Fruit fly (Drosophila melanogaster): ENCODE measurements around the gene CG31431.

CG31431 gene

dm6 chr3R:21877636-21878035 lies 7.2 kb downstream of the CG31431 start, which contains the start of gene P5CDh2:
Gene P5CDh2 (plus strand): TSS chr3R:21877936.
- TF ChIP-seq Hr78 (GFP tag; optimal IDR thresholded peaks at IDR 0.05) (no peak), GATAd (GFP tag; optimal IDR thresholded peaks at IDR 0.05) (no peak), Vsx2 (GFP tag; optimal IDR thresholded peaks at IDR 0.05; ENCODE audit: partially characterized antibody) (no peak), Dif (GFP tag; optimal IDR thresholded peaks at IDR 0.05; ENCODE audit: partially characterized antibody) (no peak), HLH106 (tag; optimal IDR thresholded peaks at IDR 0.05) (no peak), sage (GFP tag; optimal IDR thresholded peaks at IDR 0.05) (no peak), brk (GFP tag; optimal IDR thresholded peaks at IDR 0.05) (no peak), N (GFP tag; optimal IDR thresholded peaks at IDR 0.05) (no peak), Myc (optimal IDR thresholded peaks at IDR 0.05) (no peak), Abd-B (GFP tag; optimal IDR thresholded peaks at IDR 0.05) (no peak), Mio (GFP tag; optimal IDR thresholded peaks at IDR 0.05) (no peak), br (GFP tag; optimal IDR thresholded peaks at IDR 0.05) (no peak), CrebA (GFP tag; optimal IDR thresholded peaks at IDR 0.05; ENCODE audit: borderline replicate concordance) (no peak), usp (GFP tag; optimal IDR thresholded peaks at IDR 0.05) (no peak), dsf (GFP tag; optimal IDR thresholded peaks at IDR 0.05; ENCODE audit: borderline replicate concordance) (no peak), dmrt93B (GFP tag; optimal IDR thresholded peaks at IDR 0.05) (no peak), Sp1 (GFP tag; optimal IDR thresholded peaks at IDR 0.05) (no peak)

- TF ChIP-seq pan (optimal IDR thresholded peaks at IDR 0.05) (no peak), jim (GFP tag; optimal IDR thresholded peaks at IDR 0.05) (no peak), lola (GFP tag; optimal IDR thresholded peaks at IDR 0.05) (no peak), CG32264 (GFP tag; optimal IDR thresholded peaks at IDR 0.05) (no peak), Vsx2 (GFP tag; optimal IDR thresholded peaks at IDR 0.05; ENCODE audit: partially characterized antibody) (no peak), Dfd (GFP tag; optimal IDR thresholded peaks at IDR 0.05) (no peak), Myc (optimal IDR thresholded peaks at IDR 0.05) (no peak), Hr78 (GFP tag; optimal IDR thresholded peaks at IDR 0.05) (no peak)
Observed at dm6 chr3R:21878473-21878872, 8.0 kb downstream of the CG31431 start, which contains the start of gene CG34148. Gene CG34148 (minus strand): TSS chr3R:21878686.

dm6 chr3R:21880510-21880909 lies 10.0 kb downstream of the CG31431 start, which contains the start of gene CG31465:
Gene CG31465 (plus strand): TSS chr3R:21880810.
- no peak for TF ChIP-seq pan (optimal IDR thresholded peaks at IDR 0.05)
- no peak for TF ChIP-seq Hnf4 (GFP tag; optimal IDR thresholded peaks at IDR 0.05)
- TF ChIP-seq brk (GFP tag; optimal IDR thresholded peaks at IDR 0.05): no peak
- no peak for TF ChIP-seq fru (GFP tag; optimal IDR thresholded peaks at IDR 0.05)
- TF ChIP-seq rgr (GFP tag; optimal IDR thresholded peaks at IDR 0.05): no peak
- TF ChIP-seq GATAd (GFP tag; optimal IDR thresholded peaks at IDR 0.05): no peak
- no peak for TF ChIP-seq Hr78 (GFP tag; optimal IDR thresholded peaks at IDR 0.05)
- no peak for TF ChIP-seq CG32264 (GFP tag; optimal IDR thresholded peaks at IDR 0.05)
- TF ChIP-seq jim (GFP tag; optimal IDR thresholded peaks at IDR 0.05): no peak
- no peak for TF ChIP-seq Dif (GFP tag; optimal IDR thresholded peaks at IDR 0.05; ENCODE audit: partially characterized antibody)
- TF ChIP-seq h (GFP tag; optimal IDR thresholded peaks at IDR 0.05): no peak
- no peak for TF ChIP-seq Abd-B (GFP tag; optimal IDR thresholded peaks at IDR 0.05)
- TF ChIP-seq psq (GFP tag; optimal IDR thresholded peaks at IDR 0.05): no peak
- no peak for TF ChIP-seq N (GFP tag; optimal IDR thresholded peaks at IDR 0.05)
- TF ChIP-seq Sp1 (GFP tag; optimal IDR thresholded peaks at IDR 0.05): no peak
- TF ChIP-seq Rel (GFP tag; optimal IDR thresholded peaks at IDR 0.05): no peak
- no peak for TF ChIP-seq Rel (tag; optimal IDR thresholded peaks at IDR 0.05)
- no peak for TF ChIP-seq Dfd (GFP tag; optimal IDR thresholded peaks at IDR 0.05)
- TF ChIP-seq dmrt93B (GFP tag; optimal IDR thresholded peaks at IDR 0.05): no peak
- TF ChIP-seq sage (GFP tag; optimal IDR thresholded peaks at IDR 0.05): no peak

dm6 chr3R:21884354-21884753 lies 13.9 kb downstream of the CG31431 start, which contains the start of gene fit:
Gene fit (minus strand): TSS chr3R:21884454.
- TF ChIP-seq Abd-B (GFP tag; optimal IDR thresholded peaks at IDR 0.05) (no peak), Sp1 (GFP tag; optimal IDR thresholded peaks at IDR 0.05) (no peak), brk (GFP tag; optimal IDR thresholded peaks at IDR 0.05) (no peak), CG9705 (GFP tag; optimal IDR thresholded peaks at IDR 0.05) (no peak), GATAd (GFP tag; optimal IDR thresholded peaks at IDR 0.05) (no peak), sage (GFP tag; optimal IDR thresholded peaks at IDR 0.05) (no peak), br (GFP tag; optimal IDR thresholded peaks at IDR 0.05) (no peak), usp (GFP tag; optimal IDR thresholded peaks at IDR 0.05) (no peak), OdsH (GFP tag; optimal IDR thresholded peaks at IDR 0.05) (no peak), tai (GFP tag; optimal IDR thresholded peaks at IDR 0.05) (no peak), lola (GFP tag; optimal IDR thresholded peaks at IDR 0.05) (no peak), psq (GFP tag; optimal IDR thresholded peaks at IDR 0.05) (no peak), CrebA (GFP tag; optimal IDR thresholded peaks at IDR 0.05; ENCODE audit: borderline replicate concordance) (no peak), Mio (GFP tag; optimal IDR thresholded peaks at IDR 0.05) (no peak), Hnf4 (GFP tag; optimal IDR thresholded peaks at IDR 0.05) (no peak), sv (GFP tag; optimal IDR thresholded peaks at IDR 0.05) (no peak), Hr78 (GFP tag; optimal IDR thresholded peaks at IDR 0.05) (no peak)
